Worm (Caenorhabditis elegans): ENCODE results near the gene T18D3.1.

DNA sequence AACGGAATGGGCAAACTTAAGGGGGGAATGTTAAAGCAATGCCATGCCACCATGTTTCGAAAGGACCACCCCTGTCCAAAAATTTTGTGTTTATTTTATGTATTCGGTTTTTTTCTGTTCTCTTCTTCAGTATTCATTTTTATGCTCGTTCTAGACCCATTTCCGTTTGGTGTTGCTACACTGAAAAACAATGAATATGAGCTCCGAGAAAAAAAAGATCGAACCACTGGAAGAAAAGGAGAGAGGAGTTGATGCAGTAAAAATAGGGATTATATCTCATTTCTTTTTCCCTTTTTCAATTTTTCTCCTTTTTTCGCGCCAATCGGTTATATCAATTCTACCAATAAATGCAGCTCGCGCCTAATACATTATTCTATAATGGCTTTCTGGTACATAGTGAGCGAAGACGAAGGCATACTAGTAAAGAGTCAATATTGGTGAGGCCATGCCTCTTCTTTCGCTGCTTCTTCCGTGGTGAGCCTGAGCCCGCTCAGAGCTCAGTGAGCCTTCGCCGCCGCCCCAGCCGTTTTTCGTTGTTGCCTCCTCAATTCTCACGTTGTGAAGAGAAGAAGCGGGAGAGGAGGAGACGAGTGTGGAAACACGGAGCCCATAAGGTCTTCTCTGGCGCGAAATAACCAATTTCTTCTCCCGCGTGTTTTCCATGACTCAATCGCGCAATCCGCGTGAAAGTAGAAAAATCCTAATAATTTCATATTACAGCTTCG is 14.4 kb upstream of the T18D3.1 start:
- no peak for TF ChIP-seq pat-9 (tag; optimal IDR thresholded peaks at IDR 0.05)
- TF ChIP-seq ets-4 (tag; optimal IDR thresholded peaks at IDR 0.05), result no peak
- no peak for TF ChIP-seq eyg-1 (tag; optimal IDR thresholded peaks at IDR 0.05)
- TF ChIP-seq unc-55 (GFP tag; optimal IDR thresholded peaks at IDR 0.05), result no peak
- TF ChIP-seq F13H6.1 (tag; optimal IDR thresholded peaks at IDR 0.05), result no peak
- no peak for TF ChIP-seq fkh-10 (GFP tag; optimal IDR thresholded peaks at IDR 0.05)
- TF ChIP-seq pax-1 (tag; optimal IDR thresholded peaks at IDR 0.05), result no peak
- TF ChIP-seq fax-1 (tag; optimal IDR thresholded peaks at IDR 0.05), result no peak
- no peak for TF ChIP-seq ceh-9 (tag; optimal IDR thresholded peaks at IDR 0.05)
- TF ChIP-seq mec-3 (tag; optimal IDR thresholded peaks at IDR 0.05; ENCODE audit: borderline replicate concordance), result no peak
- TF ChIP-seq C38D4.7 (GFP tag; optimal IDR thresholded peaks at IDR 0.05), result no peak

All from whole organism, late embryonic.